Fruit fly (Drosophila melanogaster) S2 (cell line): Measurements from ENCODE around the gene CG10365.

ENCODE experiments used
- CG8478 ChIP-seq: fragments of >200 bp; optimal IDR thresholded peaks from 2 replicates; lab custom pipeline; 2018
- CTCF ChIP-seq, 2 experiments: fragments of >200 bp; optimal IDR thresholded peaks; 2 replicates each; lab custom pipeline; 2018

CG10365 gene

dm6 chr3R:23722680-23723372, at the start of gene CG10365:
CG10365 (plus strand) TSS chr3R:23723331.
- no peak for TF ChIP-seq CG8478
- no peak for TF ChIP-seq CTCF (optimal IDR thresholded peaks at IDR 0.05; lab: Kevin White, UChicago)

DNA sequence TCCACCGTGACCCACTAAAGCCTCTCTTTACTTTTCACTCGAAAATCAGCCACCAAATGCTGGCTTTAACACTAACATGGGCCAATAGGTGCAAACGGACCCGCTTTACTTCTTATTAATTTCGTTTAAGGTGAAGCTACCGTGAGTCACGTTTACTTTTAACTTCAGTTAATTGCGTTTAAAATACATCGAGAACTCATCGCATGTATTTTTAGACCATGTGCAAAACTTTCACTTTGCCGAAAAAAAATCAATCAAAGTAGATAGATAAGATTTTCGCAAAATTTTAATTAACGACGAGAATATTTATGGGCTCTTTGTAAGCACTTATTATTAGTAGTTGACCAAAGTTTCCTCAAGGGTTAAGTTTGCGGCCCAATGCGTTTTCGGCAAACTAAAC, 48.8 kb upstream of the CG10365 start:
- TF ChIP-seq CTCF (optimal IDR thresholded peaks at IDR 0.05; lab: Kevin White, UChicago) (no peak), CG8478 (no peak)

- no peak for TF ChIP-seq CG8478
- TF ChIP-seq CTCF (optimal IDR thresholded peaks at IDR 0.05; lab: Kevin White, UChicago): no peak
Measured at dm6 chr3R:23675646-23676045, 47.5 kb upstream of the CG10365 start.

DNA sequence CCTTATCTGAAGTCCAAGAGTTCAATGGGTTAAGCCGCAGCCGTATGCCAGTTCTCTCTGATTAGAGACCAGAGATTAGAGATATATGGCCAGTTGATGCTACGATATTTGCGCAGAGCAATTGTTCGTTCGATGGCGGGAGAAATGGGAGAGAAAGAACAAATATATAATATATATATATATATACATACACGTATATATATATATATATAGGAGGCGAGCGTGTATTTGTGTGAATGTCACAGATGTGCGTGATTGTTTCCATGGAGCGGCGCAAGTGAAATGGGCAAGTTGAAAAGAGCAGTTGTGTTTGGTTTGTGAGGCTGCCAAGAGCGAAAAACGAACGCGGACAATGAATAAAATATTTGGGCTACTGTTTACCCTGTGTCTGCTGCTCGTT, 46.1 kb upstream of the CG10365 start, which contains the start of gene GILT3:
TSS of gene GILT3 (plus strand) at position 301 of the 400 bp plus-strand sequence.
- no peak for TF ChIP-seq CG8478
- TF ChIP-seq CTCF (optimal IDR thresholded peaks at IDR 0.05; lab: Kevin White, UChicago): no peak

DNA sequence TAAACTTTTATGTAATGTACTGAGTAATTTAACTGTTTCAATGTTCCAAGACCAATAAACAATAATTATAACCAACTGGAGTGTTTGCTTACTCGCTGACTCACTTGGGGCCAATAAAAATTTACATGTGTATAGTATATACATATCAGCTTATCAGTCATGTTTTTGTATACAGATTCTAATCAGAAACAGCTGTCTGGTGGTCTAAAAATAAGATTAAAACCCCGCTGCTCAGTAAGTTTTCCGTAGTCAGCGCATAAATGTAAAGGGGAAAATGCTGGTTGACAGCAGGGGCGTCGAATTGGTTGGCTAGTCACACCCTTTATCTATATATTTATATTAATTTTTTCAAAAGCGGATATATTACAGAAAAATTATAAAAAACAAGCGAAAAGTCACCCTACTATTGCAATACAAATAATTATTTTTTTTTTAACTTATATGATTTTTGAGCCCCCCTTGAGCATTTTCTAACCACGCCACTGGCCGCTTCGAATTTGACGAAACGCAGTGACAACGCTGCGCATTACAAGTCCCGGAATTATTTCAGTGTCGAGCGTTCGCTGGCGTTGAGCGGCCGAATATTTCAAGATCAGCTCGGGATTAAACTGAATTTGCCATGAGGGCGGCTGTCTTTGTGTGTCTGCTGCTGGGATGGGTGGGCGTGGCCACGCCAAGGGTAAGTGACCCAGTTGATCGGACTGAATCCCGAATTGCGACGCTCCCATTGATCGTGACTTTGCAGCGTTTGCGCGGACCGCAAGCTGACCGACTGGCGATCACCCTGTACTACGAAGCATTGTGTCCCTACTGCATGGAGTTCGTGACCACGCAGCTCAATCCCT, 44.6 kb upstream of the CG10365 start, which contains the start of gene GILT2:
TSS of gene GILT2 (plus strand) at position 547 of the 845 bp plus-strand sequence.
- TF ChIP-seq CTCF (optimal IDR thresholded peaks at IDR 0.05; lab: Kevin White, UChicago) (no peak), CG8478 (no peak)

DNA sequence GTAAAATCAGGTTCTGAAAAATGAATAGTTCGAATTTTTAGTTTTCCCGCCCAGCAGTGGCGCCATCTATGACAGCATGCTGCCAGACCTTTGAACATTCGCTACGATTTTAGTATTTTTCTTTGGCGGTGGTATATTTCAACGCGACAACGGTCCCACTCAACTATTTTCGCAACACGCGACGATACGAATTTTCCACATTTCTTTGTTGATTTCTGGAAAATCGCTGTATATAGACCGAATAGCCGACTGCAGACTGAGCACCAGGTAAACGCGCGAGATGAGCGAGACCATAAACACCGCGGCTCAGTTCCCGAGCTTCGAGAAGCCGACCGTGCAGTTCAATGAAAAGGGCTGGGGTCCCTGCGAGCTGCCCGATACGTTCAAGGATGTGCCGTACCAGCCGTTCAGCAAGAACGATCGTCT, 43.2 kb upstream of the CG10365 start, which contains the start of gene eIF3d1:
TSS of gene eIF3d1 (plus strand) at position 129 of the 426 bp plus-strand sequence.
- TF ChIP-seq CG8478 (no peak), CTCF (optimal IDR thresholded peaks at IDR 0.05; lab: Kevin White, UChicago) (peak; percentile 95 to 96)

DNA sequence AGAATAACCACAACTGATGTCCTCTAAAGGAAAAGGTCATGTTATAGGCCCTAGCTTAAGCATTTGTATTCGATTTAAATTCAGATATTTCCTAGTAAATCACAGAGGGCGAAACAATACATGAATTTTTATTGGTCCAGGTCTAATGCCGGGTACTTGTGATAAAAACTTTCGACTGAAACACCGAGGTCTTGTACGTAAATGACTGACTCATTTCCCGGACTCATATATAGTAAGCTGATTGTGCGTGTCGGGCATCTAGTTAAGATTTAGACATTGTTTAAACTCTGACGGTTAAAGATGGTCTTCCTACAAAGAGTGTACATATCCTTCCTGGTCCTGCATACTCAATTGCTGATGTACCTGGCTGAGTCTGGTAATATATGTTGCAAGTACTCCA, 40.9 kb upstream of the CG10365 start, which contains the start of gene CG16710:
TSS of gene CG16710 (plus strand) at position 301 of the 400 bp plus-strand sequence.
- TF ChIP-seq CG8478: no peak
- TF ChIP-seq CTCF (optimal IDR thresholded peaks at IDR 0.05; lab: Kevin White, UChicago): no peak

- TF ChIP-seq CTCF (optimal IDR thresholded peaks at IDR 0.05; lab: Kevin White, UChicago) (no peak), CG8478 (no peak)
Measured at dm6 chr3R:23683757-23684156, 39.4 kb upstream of the CG10365 start, which contains the start of gene CG18754. CG18754 (plus strand) TSS chr3R:23684057.

- TF ChIP-seq CG8478: no peak
- no peak for TF ChIP-seq CTCF (optimal IDR thresholded peaks at IDR 0.05; lab: Kevin White, UChicago)
Measured at dm6 chr3R:23685955-23686354, 37.2 kb upstream of the CG10365 start, which contains the start of gene SPE. SPE (plus strand) TSS chr3R:23686255.

DNA sequence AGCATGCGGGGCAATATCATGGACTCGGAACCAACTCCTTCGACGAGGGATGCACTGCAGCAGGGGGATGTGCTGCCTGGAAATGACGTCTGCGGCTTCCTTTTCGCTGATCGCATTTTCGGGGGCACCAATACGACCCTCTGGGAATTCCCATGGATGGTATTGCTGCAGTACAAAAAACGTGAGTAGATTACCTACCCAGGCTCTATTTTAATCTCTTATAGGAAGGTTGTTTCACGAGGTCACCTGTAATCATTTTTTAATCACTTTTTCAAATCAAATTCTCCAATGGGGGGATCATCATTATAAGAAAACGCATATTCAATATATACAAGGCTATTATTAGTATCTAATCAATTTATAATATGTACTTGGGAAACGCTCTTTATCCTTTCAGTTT, 36.2 kb upstream of the CG10365 start:
- TF ChIP-seq CG8478 (no peak), CTCF (optimal IDR thresholded peaks at IDR 0.05; lab: Kevin White, UChicago) (no peak)

DNA sequence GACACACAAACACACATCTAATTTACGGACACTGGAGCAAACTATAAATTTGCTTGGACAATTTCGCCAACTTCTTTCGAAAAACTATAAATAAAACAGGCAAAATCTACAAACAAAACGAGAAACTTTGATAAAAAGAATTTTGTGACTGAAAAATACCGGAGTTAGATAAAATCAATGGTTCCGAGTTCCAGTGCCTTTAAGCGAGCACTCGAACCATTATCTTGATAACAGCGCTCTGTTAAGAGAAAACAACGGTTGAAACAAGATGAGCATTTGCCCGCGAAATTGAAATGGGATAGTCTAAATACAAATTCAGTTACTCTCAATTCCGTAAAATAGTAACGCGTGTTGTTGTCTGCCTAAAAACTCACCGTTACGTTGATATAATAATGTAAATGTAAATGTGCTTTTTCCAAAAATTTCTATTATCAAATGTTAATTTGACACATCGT, 28.5 kb upstream of the CG10365 start, which contains the start of gene CG10254:
TSS of gene CG10254 (minus strand) at position 405 of the 455 bp plus-strand sequence.
- TF ChIP-seq CTCF (optimal IDR thresholded peaks at IDR 0.05; lab: Kevin White, UChicago): peak; percentile 22 to 62
- TF ChIP-seq CG8478: no peak

- TF ChIP-seq CG8478 (no peak), CTCF (optimal IDR thresholded peaks at IDR 0.05; lab: Kevin White, UChicago) (no peak)
Measured at dm6 chr3R:23696145-23696544, 27.0 kb upstream of the CG10365 start, which contains the start of gene CG10252. CG10252 (minus strand) TSS chr3R:23696245.

DNA sequence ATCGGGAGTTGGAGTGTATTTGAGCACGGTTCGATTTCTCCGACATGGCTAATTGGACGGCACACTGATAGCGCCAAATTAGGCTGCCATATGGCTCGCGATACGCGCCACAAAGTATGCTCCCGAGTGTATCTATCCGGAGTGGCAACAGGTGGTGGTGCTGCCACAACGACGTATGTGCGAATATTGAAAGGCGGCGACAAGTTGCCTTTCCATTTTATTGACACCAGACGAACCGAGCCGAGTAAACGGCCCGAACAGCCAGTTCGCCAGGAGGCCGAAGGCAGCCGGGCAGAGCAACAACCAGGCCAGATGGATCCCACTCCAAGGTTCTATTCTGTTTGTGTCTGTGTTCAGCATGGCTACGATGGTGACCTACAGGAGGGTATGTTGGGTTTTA, 24.3 kb upstream of the CG10365 start, which contains the start of gene prt:
TSS of gene prt (minus strand) at position 193 of the 400 bp plus-strand sequence.
- TF ChIP-seq CG8478 (no peak), CTCF (optimal IDR thresholded peaks at IDR 0.05; lab: Kevin White, UChicago) (no peak)

- TF ChIP-seq CG8478 (no peak), CTCF (optimal IDR thresholded peaks at IDR 0.05; lab: Kevin White, UChicago) (no peak)
Measured at dm6 chr3R:23700304-23700767, 22.8 kb upstream of the CG10365 start, which contains the start of the genes CG31468 and Gba1a. CG31468 (minus strand) TSS chr3R:23700354. Gba1a (plus strand) TSS chr3R:23700621.

DNA sequence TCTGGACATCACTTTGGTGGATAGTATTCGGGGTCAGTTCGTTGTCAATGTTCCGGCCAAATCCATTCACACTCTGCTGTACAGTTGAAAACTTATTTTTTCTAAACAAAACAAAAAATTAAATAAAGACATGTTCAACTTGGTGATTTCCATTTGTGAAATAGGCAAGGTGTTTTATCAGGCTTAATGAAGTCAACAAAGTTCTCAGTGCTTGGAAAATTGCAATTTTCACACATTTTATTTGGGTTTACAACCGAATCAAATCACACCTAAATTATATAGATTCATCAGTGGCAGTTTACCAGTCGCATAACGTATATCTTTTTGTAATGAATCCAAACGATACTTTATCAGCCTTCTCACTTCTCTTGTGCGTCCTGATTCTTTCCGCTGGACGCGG, 20.7 kb upstream of the CG10365 start, which contains the start of gene Qsox4:
TSS of gene Qsox4 (plus strand) at position 301 of the 400 bp plus-strand sequence.
- TF ChIP-seq CTCF (optimal IDR thresholded peaks at IDR 0.05; lab: Kevin White, UChicago): no peak
